Fruit fly (Drosophila melanogaster): ENCODE data around the gene Ag5r.

Gene Ag5r

DNA sequence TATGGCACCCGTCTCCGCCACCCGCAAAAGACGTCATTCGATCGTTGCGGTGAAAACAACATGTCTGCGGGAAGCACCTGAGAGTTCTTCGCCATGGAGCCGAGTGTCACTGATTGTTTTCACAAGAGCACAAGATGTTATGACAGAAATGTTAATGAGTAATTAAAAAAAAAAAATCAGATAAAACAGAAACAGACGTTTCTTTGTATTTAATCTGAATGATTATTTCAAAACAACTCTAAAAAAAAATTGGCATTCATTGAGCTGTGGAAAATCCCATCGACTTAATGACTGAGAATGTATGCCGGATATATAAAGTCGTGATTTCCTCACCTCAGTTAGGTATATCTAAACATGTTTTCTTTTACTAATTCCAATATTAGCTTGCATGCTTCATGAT lies at the start of gene Ag5r:
Gene Ag5r (minus strand): TSS at position 101 of the 400 bp plus-strand sequence.
- TF ChIP-seq psq (optimal IDR thresholded peaks at IDR 0.05) = no peak
- TF ChIP-seq EcR (GFP tag; optimal IDR thresholded peaks at IDR 0.05) = no peak
- TF ChIP-seq Dll (optimal IDR thresholded peaks at IDR 0.05) = no peak
- TF ChIP-seq pan (optimal IDR thresholded peaks at IDR 0.05) = no peak
- no peak for TF ChIP-seq CG8478 (optimal IDR thresholded peaks at IDR 0.05)
- no peak for TF ChIP-seq usp (GFP tag; optimal IDR thresholded peaks at IDR 0.05)

DNA sequence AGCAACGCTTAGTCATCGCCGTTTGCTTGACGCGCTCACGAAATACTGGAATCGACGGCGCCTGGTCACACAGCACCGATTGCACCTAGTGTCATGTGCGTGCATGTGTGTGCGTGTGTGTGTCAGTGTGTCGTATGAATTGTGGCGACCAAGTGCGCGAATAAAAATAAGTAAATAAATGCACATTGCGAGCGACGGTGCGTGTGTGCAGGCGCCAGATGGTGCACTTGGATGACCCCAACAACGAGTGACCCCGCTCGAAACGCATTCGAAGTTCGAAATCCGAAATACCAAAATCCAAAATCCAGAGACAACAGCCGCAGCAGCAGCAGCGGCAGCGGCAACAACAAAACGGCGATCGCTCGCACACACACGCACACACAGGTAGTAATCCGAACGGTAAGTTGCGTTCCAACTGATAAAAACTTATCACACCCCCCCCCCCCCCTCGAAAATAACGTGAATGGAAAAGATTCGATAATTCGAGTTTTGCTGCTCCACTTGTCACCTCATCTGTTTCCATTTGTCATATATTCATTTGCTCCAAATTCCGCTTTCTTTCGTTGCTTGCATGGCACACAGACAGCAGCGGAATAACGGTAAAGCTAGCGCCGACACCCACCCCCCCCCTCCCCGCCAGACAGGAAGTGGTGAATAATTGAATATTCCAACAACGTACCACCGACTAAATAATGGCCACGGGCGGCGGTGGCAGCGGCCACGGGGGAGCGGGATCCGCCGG lies 46.4 kb upstream of the Ag5r start, which contains the start of gene CG14411:
Gene CG14411 (plus strand): TSS at position 86 of the 742 bp plus-strand sequence.
- TF ChIP-seq usp (GFP tag; optimal IDR thresholded peaks at IDR 0.05) (no peak), EcR (GFP tag; optimal IDR thresholded peaks at IDR 0.05) (no peak), CG8478 (optimal IDR thresholded peaks at IDR 0.05) (no peak)

DNA sequence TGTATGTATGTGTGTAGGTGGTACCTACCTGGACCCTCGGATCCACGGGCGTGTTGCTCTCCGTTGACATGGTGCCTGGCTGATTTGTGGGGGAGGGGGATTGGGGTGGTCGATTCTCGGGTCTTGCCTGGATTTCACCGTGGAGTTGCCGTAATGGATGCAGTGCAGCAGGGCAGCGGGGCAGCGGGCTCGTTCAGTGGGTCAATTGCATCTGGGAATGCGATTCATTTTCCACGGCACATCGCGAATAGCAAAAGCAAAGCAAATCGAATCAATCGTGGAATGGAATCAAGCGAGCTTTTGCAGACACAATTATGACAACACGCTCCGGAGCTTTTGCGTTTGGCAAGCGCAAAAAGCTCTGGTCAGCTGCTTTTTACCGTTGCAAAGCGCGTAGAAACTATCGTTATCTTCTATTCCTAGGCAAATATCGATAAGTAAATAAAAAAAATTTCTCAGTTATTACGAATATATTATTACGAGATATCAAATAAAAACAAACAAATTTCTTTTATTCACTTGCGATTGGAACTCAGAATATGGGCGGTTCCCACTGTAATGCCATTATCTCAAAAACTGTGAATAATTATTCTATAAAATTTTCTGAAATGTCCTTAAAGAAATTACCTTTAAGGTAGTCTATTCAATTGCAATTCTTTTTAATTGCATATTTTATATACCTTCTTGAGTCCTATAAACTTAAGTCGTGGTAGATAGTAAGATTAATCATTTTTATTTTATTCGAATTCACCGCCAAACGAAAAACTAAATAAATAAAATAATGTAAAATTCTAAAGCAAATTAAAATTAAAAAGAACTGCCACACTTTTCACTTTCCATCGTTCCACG lies 45.6 kb upstream of the Ag5r start, which contains the start of gene CG14408:
Gene CG14408 (minus strand): TSS at position 321 of the 849 bp plus-strand sequence.
- TF ChIP-seq psq (optimal IDR thresholded peaks at IDR 0.05) (no peak), CG8478 (optimal IDR thresholded peaks at IDR 0.05) (no peak), pan (optimal IDR thresholded peaks at IDR 0.05) (no peak), Dll (optimal IDR thresholded peaks at IDR 0.05) (no peak), EcR (GFP tag; optimal IDR thresholded peaks at IDR 0.05) (no peak), usp (GFP tag; optimal IDR thresholded peaks at IDR 0.05) (no peak)

DNA sequence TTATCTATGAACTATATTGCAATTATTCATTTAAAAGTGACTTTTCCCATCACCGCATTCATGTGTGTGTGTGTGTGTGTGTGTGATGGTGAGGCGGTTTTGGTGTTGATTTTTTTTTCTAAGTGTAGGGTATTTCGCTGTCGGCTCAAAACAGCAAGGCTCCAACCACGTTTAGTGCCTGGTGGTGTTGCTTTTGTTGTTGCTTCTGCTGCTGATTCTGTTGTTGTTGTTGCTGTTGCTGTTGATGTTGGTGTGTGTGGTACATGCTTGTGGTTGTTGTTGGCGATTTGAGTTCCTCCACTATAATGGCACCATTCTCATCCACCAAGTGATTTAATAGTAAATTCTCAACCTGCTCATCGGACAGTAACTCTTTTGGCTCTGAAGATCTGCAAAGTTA lies 41.3 kb upstream of the Ag5r start:
- TF ChIP-seq Dll (optimal IDR thresholded peaks at IDR 0.05) (no peak), usp (GFP tag; optimal IDR thresholded peaks at IDR 0.05) (no peak), pan (optimal IDR thresholded peaks at IDR 0.05) (no peak), psq (optimal IDR thresholded peaks at IDR 0.05) (no peak), EcR (GFP tag; optimal IDR thresholded peaks at IDR 0.05) (no peak), CG8478 (optimal IDR thresholded peaks at IDR 0.05) (no peak)

DNA sequence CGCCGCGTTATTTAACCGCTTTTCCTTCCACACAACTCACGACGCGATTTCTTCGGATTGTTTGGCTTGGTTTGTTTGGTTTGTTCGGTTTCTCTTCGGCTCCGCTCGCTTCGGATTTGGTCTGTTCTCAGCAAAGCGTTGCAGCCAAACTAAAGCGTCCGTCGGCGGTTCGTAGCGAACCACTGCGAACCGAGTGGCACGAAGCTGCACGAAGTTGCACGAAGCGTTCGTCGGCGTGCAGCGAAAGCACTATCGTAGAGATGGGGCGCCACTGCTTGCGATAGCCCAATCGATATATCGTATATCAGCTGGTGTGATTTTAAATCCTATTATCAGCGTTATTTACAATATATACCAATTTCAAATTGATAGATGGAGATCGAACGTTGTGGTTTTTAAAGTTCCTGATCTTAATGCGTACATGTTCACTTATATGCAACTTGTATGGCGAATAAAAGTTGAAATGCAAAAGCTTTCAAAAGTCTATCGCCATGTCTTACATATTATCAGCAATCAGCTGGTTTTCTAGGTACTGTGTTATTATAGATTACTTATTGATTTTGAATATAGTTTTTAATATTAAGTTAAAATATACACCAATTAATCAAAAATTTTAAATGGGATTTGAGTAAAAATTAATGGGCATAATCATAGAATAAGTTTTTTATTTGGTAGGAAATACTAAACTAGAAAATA lies 39.7 kb upstream of the Ag5r start, which contains the start of gene rut:
Gene rut (minus strand): TSS at position 152 of the 696 bp plus-strand sequence.
- TF ChIP-seq CG8478 (optimal IDR thresholded peaks at IDR 0.05) (no peak), usp (GFP tag; optimal IDR thresholded peaks at IDR 0.05) (no peak), psq (optimal IDR thresholded peaks at IDR 0.05) (no peak), pan (optimal IDR thresholded peaks at IDR 0.05) (no peak), EcR (GFP tag; optimal IDR thresholded peaks at IDR 0.05) (no peak), Dll (optimal IDR thresholded peaks at IDR 0.05) (no peak)

DNA sequence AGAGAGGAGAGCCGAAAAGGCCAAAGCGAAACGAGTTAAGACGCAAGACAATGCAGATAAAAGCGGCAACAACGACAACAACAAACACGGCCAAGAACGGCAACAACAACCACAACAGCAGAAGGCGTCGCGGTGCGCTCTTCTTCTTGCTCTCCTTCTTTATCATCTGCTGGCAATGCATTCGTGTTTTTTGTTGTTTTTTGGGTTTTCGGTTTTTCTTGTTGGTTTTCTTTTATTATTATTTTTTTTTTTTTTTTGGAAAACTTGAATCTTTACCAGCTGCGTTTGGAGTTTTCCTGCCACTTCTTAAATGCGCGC lies 39.1 kb upstream of the Ag5r start:
- TF ChIP-seq psq (optimal IDR thresholded peaks at IDR 0.05) (no peak), EcR (GFP tag; optimal IDR thresholded peaks at IDR 0.05) (no peak), Dll (optimal IDR thresholded peaks at IDR 0.05) (no peak), usp (GFP tag; optimal IDR thresholded peaks at IDR 0.05) (no peak), pan (optimal IDR thresholded peaks at IDR 0.05) (no peak), CG8478 (optimal IDR thresholded peaks at IDR 0.05) (no peak)

DNA sequence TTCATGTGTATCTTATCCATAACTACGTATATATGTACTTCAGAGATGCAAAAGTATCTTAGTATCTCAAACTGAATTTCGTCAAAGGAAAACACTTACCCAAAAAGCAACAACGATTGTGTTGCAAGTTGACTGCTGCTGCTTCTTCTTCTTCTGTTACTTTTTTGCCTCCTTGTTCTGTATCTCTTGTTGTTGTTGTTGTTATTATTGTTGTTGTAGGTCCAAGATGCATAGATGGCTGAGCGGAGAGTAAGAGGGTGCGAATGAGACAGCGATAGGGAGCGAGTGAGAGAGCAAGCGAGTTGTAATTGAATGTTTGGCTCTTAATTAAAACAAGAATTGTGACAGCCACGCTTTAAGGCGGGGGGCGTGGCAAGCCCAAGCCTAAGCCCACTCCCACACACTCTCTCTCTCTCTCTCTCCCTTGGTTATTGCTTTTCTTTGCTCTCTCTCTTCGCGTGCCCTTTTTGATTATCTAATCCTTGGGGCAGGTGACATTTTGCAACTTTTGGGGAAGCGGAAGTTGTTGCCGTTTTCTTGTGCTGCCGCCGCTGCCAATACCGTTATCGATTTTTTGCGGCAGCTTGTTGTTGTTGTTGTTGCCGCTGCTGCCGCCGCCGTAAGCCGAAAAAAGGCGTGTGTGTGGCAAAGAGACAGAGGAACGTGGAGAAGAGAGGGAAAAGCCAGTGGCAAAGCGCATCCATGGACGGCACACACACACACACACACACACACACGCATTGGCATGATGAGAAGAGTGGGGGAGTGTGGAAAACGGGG lies 38.5 kb upstream of the Ag5r start:
- TF ChIP-seq Dll (optimal IDR thresholded peaks at IDR 0.05) (no peak), usp (GFP tag; optimal IDR thresholded peaks at IDR 0.05) (no peak), psq (optimal IDR thresholded peaks at IDR 0.05) (no peak), pan (optimal IDR thresholded peaks at IDR 0.05) (no peak), CG8478 (optimal IDR thresholded peaks at IDR 0.05) (no peak), EcR (GFP tag; optimal IDR thresholded peaks at IDR 0.05) (no peak)

DNA sequence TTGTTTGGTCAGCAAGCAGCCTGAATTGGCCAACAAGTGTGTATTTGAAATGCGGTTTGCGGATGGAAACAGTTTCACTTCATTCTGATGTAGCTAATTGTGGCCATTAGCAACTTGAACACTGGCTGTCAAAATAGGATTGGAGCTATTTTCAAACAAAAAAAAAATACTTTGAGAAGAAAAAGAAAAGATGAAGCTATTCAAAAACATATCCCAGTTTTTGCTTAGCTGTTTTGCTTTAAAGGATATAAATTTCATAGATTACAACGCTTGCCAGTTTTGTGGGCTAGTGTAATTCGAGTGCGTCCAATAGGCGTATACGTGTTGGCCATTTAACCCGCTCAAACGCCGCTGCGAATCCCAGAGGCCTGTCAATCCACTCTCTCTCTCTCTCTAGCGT lies 25.9 kb upstream of the Ag5r start:
- no peak for TF ChIP-seq CG8478 (optimal IDR thresholded peaks at IDR 0.05)
- no peak for TF ChIP-seq psq (optimal IDR thresholded peaks at IDR 0.05)
- TF ChIP-seq Dll (optimal IDR thresholded peaks at IDR 0.05) = no peak
- no peak for TF ChIP-seq usp (GFP tag; optimal IDR thresholded peaks at IDR 0.05)
- no peak for TF ChIP-seq pan (optimal IDR thresholded peaks at IDR 0.05)
- no peak for TF ChIP-seq EcR (GFP tag; optimal IDR thresholded peaks at IDR 0.05)

DNA sequence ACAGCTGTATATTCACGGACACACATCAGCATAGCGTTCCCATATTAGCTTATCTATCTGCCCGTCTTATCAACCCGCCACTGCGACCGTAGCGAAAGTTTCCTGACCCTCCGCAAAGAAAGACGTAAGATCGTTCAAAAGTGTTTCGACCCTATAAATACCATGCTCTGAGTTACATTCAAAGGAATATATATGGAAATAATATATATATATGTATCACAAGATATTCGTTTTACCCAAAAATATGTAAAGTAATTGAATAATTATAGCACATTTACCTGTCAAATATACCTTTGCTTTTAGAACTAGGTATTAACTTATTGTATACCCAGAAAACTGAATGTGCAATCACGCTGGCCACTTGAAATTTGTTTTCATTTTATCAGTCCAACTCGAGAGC lies 24.1 kb upstream of the Ag5r start:
- TF ChIP-seq CG8478 (optimal IDR thresholded peaks at IDR 0.05) (no peak), Dll (optimal IDR thresholded peaks at IDR 0.05) (no peak), usp (GFP tag; optimal IDR thresholded peaks at IDR 0.05) (no peak), EcR (GFP tag; optimal IDR thresholded peaks at IDR 0.05) (no peak), psq (optimal IDR thresholded peaks at IDR 0.05) (no peak), pan (optimal IDR thresholded peaks at IDR 0.05) (no peak)

DNA sequence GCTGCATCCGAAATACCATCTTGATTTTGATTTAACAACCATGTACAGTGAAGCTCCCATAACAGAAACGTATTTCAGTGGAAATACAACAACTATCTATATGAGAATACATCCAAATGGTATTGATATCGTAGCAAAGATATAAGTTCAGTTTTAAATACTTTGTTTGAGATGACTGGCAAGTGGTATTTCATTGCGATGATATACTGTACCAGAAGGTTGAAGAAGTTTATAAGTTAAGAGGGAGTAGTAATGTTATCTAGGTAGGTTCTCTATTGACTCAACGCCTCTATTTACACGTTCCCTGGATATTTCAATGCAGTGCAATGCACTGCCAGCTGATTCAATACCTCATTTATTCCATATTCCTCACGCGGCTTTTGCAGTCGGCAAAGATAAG lies 19.3 kb upstream of the Ag5r start:
- TF ChIP-seq EcR (GFP tag; optimal IDR thresholded peaks at IDR 0.05) = no peak
- TF ChIP-seq psq (optimal IDR thresholded peaks at IDR 0.05) = no peak
- no peak for TF ChIP-seq CG8478 (optimal IDR thresholded peaks at IDR 0.05)
- TF ChIP-seq Dll (optimal IDR thresholded peaks at IDR 0.05) = no peak
- no peak for TF ChIP-seq usp (GFP tag; optimal IDR thresholded peaks at IDR 0.05)
- TF ChIP-seq pan (optimal IDR thresholded peaks at IDR 0.05) = no peak

DNA sequence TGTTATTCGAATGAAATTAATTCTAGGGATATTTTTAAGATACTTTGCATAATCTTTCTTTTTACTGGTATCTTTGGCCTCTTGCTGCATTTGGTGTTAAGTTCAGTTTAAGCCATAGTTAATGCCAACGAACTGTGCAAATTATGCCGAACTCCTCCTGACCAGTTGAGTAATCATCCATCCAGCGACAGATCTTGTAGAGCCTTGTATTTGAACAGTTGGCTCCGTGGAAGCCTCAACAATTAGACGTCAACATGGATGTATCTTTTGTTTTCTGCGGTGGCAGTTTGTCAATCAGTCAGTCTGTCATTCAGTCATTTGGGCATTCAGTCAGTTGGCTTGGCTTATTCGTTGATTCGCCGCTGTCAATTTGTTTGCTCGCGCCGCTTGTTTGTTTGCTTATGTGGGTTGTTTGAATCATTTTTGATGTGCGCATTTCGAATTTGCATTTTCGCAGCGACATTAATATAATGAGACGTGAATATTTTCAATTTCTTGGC lies 16.3 kb upstream of the Ag5r start:
- TF ChIP-seq pan (optimal IDR thresholded peaks at IDR 0.05) = no peak
- no peak for TF ChIP-seq Dll (optimal IDR thresholded peaks at IDR 0.05)
- TF ChIP-seq psq (optimal IDR thresholded peaks at IDR 0.05) = no peak
- TF ChIP-seq CG8478 (optimal IDR thresholded peaks at IDR 0.05) = no peak
